Worm (Caenorhabditis elegans) whole organism, late embryonic: ENCODE data around the gene gegf-1.
"Not testable (repeated sequence)": the region's sequence is repeated elsewhere in the genome, so short reads cannot be mapped to it uniquely, and the experiment has no call there.

Experiments used
- C08G9.2 ChIP-seq: sonication (generic microtip); optimal IDR thresholded peaks from 2 replicates; lab custom pipeline; 2016; ENCODE audit warnings: mild to moderate bottlenecking, missing genetic modification characterization, moderate library complexity, missing compliant biosample characterization
- F13H6.1 ChIP-seq: sonication (generic microtip); optimal IDR thresholded peaks from 2 replicates; lab custom pipeline; 2016; ENCODE audit warnings: missing genetic modification characterization, missing compliant biosample characterization
- K02D7.2 ChIP-seq: sonication (generic microtip); optimal IDR thresholded peaks from 2 replicates; lab custom pipeline; 2017; ENCODE audit warnings: mild to moderate bottlenecking, missing genetic modification characterization, missing compliant biosample characterization
- K09A11.1 ChIP-seq: sonication (generic microtip); optimal IDR thresholded peaks from 2 replicates; lab custom pipeline; 2017; ENCODE audit warnings: antibody characterized with exemption, mild to moderate bottlenecking, missing genetic modification characterization, missing compliant biosample characterization; ENCODE audit not compliant: insufficient read depth
- T23F11.4 ChIP-seq: fragments of 200-800 bp; sonication (Bioruptor generic); optimal IDR thresholded peaks from 2 replicates; lab custom pipeline; 2018; ENCODE audit warnings: mild to moderate bottlenecking, missing genetic modification characterization, missing compliant biosample characterization
- Y22D7AL.16 ChIP-seq: sonication (generic microtip); optimal IDR thresholded peaks from 2 replicates; lab custom pipeline; 2016; ENCODE audit warnings: missing genetic modification characterization, missing compliant biosample characterization
- ceh-14 ChIP-seq: sonication (generic microtip); optimal IDR thresholded peaks from 2 replicates; lab custom pipeline; 2016; ENCODE audit warnings: missing genotype, missing genetic modification characterization, missing compliant biosample characterization
- ceh-2 ChIP-seq: sonication (generic microtip); optimal IDR thresholded peaks from 2 replicates; lab custom pipeline; 2016; ENCODE audit warnings: missing genotype, missing genetic modification characterization, missing compliant biosample characterization
- ceh-22 ChIP-seq: sonication (generic microtip); optimal IDR thresholded peaks from 2 replicates; lab custom pipeline; 2017; ENCODE audit warnings: missing biosample characterization, missing genetic modification characterization
- ceh-24 ChIP-seq: sonication (generic microtip); optimal IDR thresholded peaks from 2 replicates; lab custom pipeline; 2016; ENCODE audit warnings: mild to moderate bottlenecking, missing genetic modification characterization, missing compliant biosample characterization
- ceh-45 ChIP-seq: fragments of 200-800 bp; sonication (Bioruptor generic); IDR thresholded peaks from 2 replicates; pipeline ENCODE4 v1.3.6; 2022; ENCODE audit warnings: missing genetic modification reagents, missing genetic modification characterization, missing compliant biosample characterization
- ceh-48 ChIP-seq: sonication (generic microtip); optimal IDR thresholded peaks from 2 replicates; lab custom pipeline; 2016; ENCODE audit warnings: missing genetic modification characterization, inconsistent platforms, missing compliant biosample characterization
- ceh-6 ChIP-seq: fragments of 200-800 bp; sonication (Bioruptor generic); optimal IDR thresholded peaks from 2 replicates; lab custom pipeline; 2018; ENCODE audit warnings: mild to moderate bottlenecking, missing genetic modification characterization, missing compliant biosample characterization
- che-1 ChIP-seq: sonication (generic microtip); optimal IDR thresholded peaks from 2 replicates; lab custom pipeline; 2016; ENCODE audit warnings: mild to moderate bottlenecking, missing genetic modification characterization, missing compliant biosample characterization
- elt-2 ChIP-seq: sonication (generic microtip); optimal IDR thresholded peaks from 2 replicates; lab custom pipeline; 2016; ENCODE audit warnings: missing genetic modification reagents, missing genetic modification characterization, missing compliant biosample characterization
- ets-4 ChIP-seq: sonication (generic microtip); optimal IDR thresholded peaks from 2 replicates; lab custom pipeline; 2016; ENCODE audit warnings: missing genetic modification characterization, missing compliant biosample characterization
- eyg-1 ChIP-seq: sonication (generic microtip); optimal IDR thresholded peaks from 2 replicates; lab custom pipeline; 2016; ENCODE audit warnings: missing genotype, missing genetic modification characterization, missing compliant biosample characterization
- fax-1 ChIP-seq: sonication (generic microtip); optimal IDR thresholded peaks from 2 replicates; lab custom pipeline; 2016; ENCODE audit warnings: missing genotype, missing genetic modification characterization, missing compliant biosample characterization
- fkh-10 ChIP-seq: fragments of 150-350 bp; optimal IDR thresholded peaks from 2 replicates; lab custom pipeline; 2014; ENCODE audit warnings: missing biosample characterization, missing genetic modification reagents, missing genetic modification characterization
- fkh-6 ChIP-seq: sonication (generic microtip); optimal IDR thresholded peaks from 2 replicates; lab custom pipeline; 2016; ENCODE audit warnings: missing genetic modification characterization, missing compliant biosample characterization
- hlh-13 ChIP-seq: fragments of 200-800 bp; sonication (Bioruptor generic); optimal IDR thresholded peaks from 2 replicates; lab custom pipeline; 2018; ENCODE audit warnings: mild to moderate bottlenecking, missing genetic modification characterization, missing compliant biosample characterization
- hlh-15 ChIP-seq: sonication (generic microtip); optimal IDR thresholded peaks from 2 replicates; lab custom pipeline; 2016; ENCODE audit warnings: missing genetic modification characterization, missing compliant biosample characterization
- madf-2 ChIP-seq: sonication (generic microtip); optimal IDR thresholded peaks from 2 replicates; lab custom pipeline; 2017; ENCODE audit warnings: missing genetic modification characterization, missing compliant biosample characterization
- mec-3 ChIP-seq: sonication (generic microtip); optimal IDR thresholded peaks from 2 replicates; lab custom pipeline; 2016; ENCODE audit warnings: borderline replicate concordance, missing genetic modification characterization, missing compliant biosample characterization
- nfya-1 ChIP-seq: sonication (generic microtip); optimal IDR thresholded peaks from 2 replicates; lab custom pipeline; 2017; ENCODE audit warnings: missing genetic modification characterization, mild to moderate bottlenecking, missing compliant biosample characterization, antibody characterized with exemption, moderate library complexity
- npax-4 ChIP-seq: sonication (generic microtip); optimal IDR thresholded peaks from 2 replicates; lab custom pipeline; 2016; ENCODE audit warnings: missing genetic modification characterization, missing compliant biosample characterization
- odd-2 ChIP-seq: sonication (generic microtip); optimal IDR thresholded peaks from 2 replicates; lab custom pipeline; 2017; ENCODE audit warnings: antibody characterized with exemption, mild to moderate bottlenecking, missing genetic modification characterization, missing compliant biosample characterization
- pat-9 ChIP-seq: fragments of 200-800 bp; sonication (Bioruptor generic); optimal IDR thresholded peaks from 2 replicates; lab custom pipeline; 2018; ENCODE audit warnings: mild to moderate bottlenecking, missing genetic modification characterization, moderate library complexity, missing compliant biosample characterization
- pax-1 ChIP-seq: fragments of 150-350 bp; optimal IDR thresholded peaks from 2 replicates; lab custom pipeline; 2014; ENCODE audit warnings: missing biosample characterization, missing genetic modification characterization
- pha-4 ChIP-seq: fragments of 150-350 bp; optimal IDR thresholded peaks from 2 replicates; lab custom pipeline; 2018; ENCODE audit warnings: missing biosample characterization, missing genetic modification reagents, missing genetic modification characterization
- pqm-1 ChIP-seq: sonication (generic microtip); optimal IDR thresholded peaks from 2 replicates; lab custom pipeline; 2016; ENCODE audit warnings: missing genetic modification characterization, missing compliant biosample characterization
- pros-1 ChIP-seq: fragments of 150-350 bp; optimal IDR thresholded peaks from 2 replicates; lab custom pipeline; 2014; ENCODE audit warnings: missing biosample characterization, missing genetic modification reagents, missing genetic modification characterization
- ref-2 ChIP-seq: sonication (generic microtip); optimal IDR thresholded peaks from 2 replicates; lab custom pipeline; 2016; ENCODE audit warnings: missing genetic modification characterization, missing compliant biosample characterization
- rnt-1 ChIP-seq: sonication (generic microtip); optimal IDR thresholded peaks from 2 replicates; lab custom pipeline; 2016; ENCODE audit warnings: missing genetic modification characterization, missing compliant biosample characterization
- sdc-2 ChIP-seq: sonication (generic microtip); optimal IDR thresholded peaks from 2 replicates; lab custom pipeline; 2016; ENCODE audit warnings: missing genotype, missing genetic modification characterization, missing compliant biosample characterization
- tbx-2 ChIP-seq: sonication (generic microtip); optimal IDR thresholded peaks from 2 replicates; lab custom pipeline; 2016; ENCODE audit warnings: missing genetic modification characterization, missing compliant biosample characterization
- tbx-7 ChIP-seq: sonication (generic microtip); optimal IDR thresholded peaks from 2 replicates; lab custom pipeline; 2016; ENCODE audit warnings: missing genotype, missing genetic modification characterization, missing compliant biosample characterization
- ttx-3 ChIP-seq: sonication (generic microtip); optimal IDR thresholded peaks from 2 replicates; lab custom pipeline; 2016; ENCODE audit warnings: missing genetic modification reagents, missing genetic modification characterization, missing compliant biosample characterization
- unc-3 ChIP-seq, 2 experiments: fragments of 200-800 bp in 1 of 2; sonication (Bioruptor generic) in 1 of 2; sonication (generic microtip) in 1 of 2; conservative IDR thresholded peaks in 1 of 2; optimal IDR thresholded peaks in 1 of 2; 2 replicates each; pipeline versions ENCODE4 v1.3.6 to Lab custom; 2016 to 2022; ENCODE audit warnings: missing compliant biosample characterization in 2 of 2, missing genetic modification characterization in 2 of 2, missing genetic modification reagents in 1 of 2
- unc-86 ChIP-seq: sonication (generic microtip); optimal IDR thresholded peaks from 2 replicates; lab custom pipeline; 2016; ENCODE audit warnings: missing genetic modification characterization, missing compliant biosample characterization
- ztf-16 ChIP-seq: sonication (generic microtip); optimal IDR thresholded peaks from 2 replicates; lab custom pipeline; 2017; ENCODE audit warnings: missing genetic modification characterization, missing compliant biosample characterization

The gegf-1 gene

DNA sequence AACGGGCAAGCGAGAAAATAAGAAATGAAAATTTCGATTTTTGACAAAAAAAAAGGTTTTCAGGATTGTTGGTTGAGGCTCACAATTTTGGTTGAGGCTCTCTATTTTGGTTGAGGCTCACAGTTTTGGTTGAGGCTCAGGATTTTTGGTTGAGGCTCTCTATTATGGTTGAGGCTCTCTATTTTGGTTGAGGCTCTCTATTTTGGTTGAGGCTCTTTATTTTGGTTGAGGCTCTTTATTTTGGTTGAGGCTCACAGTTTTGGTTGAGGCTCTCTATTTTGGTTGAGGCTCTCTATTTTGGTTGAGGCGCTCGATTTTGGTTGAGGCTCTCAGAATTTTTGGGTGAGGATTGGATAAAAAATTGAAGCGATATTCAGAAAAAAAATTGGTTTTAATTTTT, 37.9 kb downstream of the gegf-1 start:
- TF ChIP-seq ets-4 (tag; lab: Kevin White, UChicago), result no peak
- no peak for TF ChIP-seq ceh-2 (tag; lab: Kevin White, UChicago)
- TF ChIP-seq tbx-7 (tag; lab: Kevin White, UChicago), result no peak
- TF ChIP-seq hlh-13, result no peak
- no peak for TF ChIP-seq ztf-16 (tag; lab: Kevin White, UChicago)
- no peak for TF ChIP-seq pat-9 (tag; lab: Kevin White, UChicago)
- TF ChIP-seq T23F11.4 (GFP tag; lab: Kevin White, UChicago), result no peak
- TF ChIP-seq ceh-48 (tag; lab: Kevin White, UChicago), result no peak
- no peak for TF ChIP-seq K02D7.2 (tag; lab: Kevin White, UChicago)
- no peak for TF ChIP-seq nfya-1 (tag; lab: Kevin White, UChicago)
- TF ChIP-seq K09A11.1 (tag; lab: Kevin White, UChicago), result no peak
- no peak for TF ChIP-seq eyg-1
- TF ChIP-seq ceh-24 (tag; lab: Kevin White, UChicago), result no peak
- TF ChIP-seq mec-3 (tag; lab: Kevin White, UChicago), result no peak
- TF ChIP-seq ttx-3 (tag; lab: Kevin White, UChicago), result no peak
- no peak for TF ChIP-seq hlh-15 (tag; lab: Kevin White, UChicago)
- TF ChIP-seq, all 69 proteins: peak for 0

DNA sequence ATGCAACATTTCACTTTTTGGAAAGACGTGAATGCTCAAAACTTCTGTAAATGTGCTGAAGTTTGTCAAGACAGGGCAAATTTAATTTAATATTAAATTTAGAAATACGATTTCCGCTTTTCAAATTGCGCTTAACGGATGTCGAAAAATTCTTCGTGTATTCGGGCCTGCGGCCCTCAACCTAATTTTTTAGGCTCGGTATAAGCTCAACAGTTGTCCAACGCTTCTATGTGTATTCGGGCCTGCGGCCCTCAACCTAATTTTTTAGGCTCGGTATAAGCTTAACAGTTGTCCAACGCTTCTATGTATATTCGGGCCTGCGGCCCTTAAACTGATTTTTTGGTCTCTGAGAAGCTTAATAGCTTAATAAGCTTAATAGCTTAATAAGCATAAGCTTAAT, 38.9 kb downstream of the gegf-1 start:
- no peak for TF ChIP-seq F13H6.1
- TF ChIP-seq ref-2 (tag; lab: Kevin White, UChicago), result no peak
- no peak for TF ChIP-seq ceh-2 (tag; lab: Kevin White, UChicago)
- TF ChIP-seq T23F11.4 (GFP tag; lab: Kevin White, UChicago), result no peak
- no peak for TF ChIP-seq ceh-6 (GFP tag; lab: Kevin White, UChicago)
- no peak for TF ChIP-seq odd-2 (tag; lab: Kevin White, UChicago)
- TF ChIP-seq sdc-2 (tag; lab: Kevin White, UChicago), result no peak
- TF ChIP-seq ceh-45 (GFP tag; lab: Robert Waterston, UW), result no peak
- TF ChIP-seq fkh-6 (tag; lab: Kevin White, UChicago), result no peak

DNA sequence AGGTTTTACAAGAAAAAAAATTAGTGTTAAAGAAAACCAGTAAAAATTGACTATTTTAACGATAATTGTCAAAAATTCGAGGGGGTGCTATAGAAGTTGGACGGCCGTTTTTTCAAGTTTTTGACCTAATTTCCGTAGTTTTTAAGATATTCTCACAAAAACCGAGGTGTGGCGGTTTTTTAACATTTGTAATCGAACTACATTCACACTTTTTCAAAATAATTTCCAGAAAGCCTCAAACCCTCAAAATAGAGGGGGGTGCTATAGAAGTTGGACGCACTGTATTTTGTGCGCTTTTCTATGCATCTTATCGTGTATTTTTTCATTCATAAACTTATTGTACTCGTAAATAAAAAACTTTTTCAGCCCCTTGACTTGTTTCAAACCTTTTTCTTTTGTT, 46.3 kb downstream of the gegf-1 start, which contains the start of gene F29C4.4:
F29C4.4 (plus strand) TSS at position 301 of the 400 bp plus-strand sequence.
- not testable (repeated sequence) for TF ChIP-seq fkh-10 (GFP tag; lab: Kevin White, UChicago); ceh-14 (tag; lab: Kevin White, UChicago); eyg-1

DNA sequence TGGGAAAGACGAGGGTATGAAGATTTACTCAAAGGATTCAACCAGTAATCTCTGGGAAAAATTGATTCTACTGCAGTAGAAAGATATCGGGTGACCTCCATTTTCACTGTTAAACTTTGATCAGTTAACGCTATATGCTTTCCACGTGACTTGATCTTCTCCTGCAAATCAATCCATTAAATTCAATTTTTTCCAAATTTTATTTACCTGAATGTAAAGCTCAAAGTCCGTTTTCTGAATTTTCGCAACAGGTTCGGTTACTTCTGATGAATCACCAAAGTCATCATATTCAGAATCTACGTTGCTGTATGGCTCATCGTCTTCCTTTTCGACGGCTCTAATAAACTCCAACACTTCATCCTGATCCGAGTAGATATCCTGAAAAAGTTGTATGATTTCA, 48.4 kb downstream of the gegf-1 start, which contains the start of gene B0545.4:
B0545.4 (minus strand) TSS at position 101 of the 400 bp plus-strand sequence.
- TF ChIP-seq madf-2 (tag; lab: Kevin White, UChicago) (no peak), pax-1 (tag; lab: Kevin White, UChicago) (no peak), pha-4 (tag; lab: Kevin White, UChicago) (no peak), Y22D7AL.16 (tag; lab: Kevin White, UChicago) (no peak), ttx-3 (tag; lab: Kevin White, UChicago) (no peak), mec-3 (tag; lab: Kevin White, UChicago) (no peak), tbx-2 (no peak), unc-3 (GFP tag; conservative IDR thresholded peaks at IDR 0.05; lab: Robert Waterston, UW) (no peak), unc-3 (tag; optimal IDR thresholded peaks at IDR 0.05; lab: Kevin White, UChicago) (no peak), pqm-1 (tag; lab: Kevin White, UChicago) (no peak), tbx-7 (tag; lab: Kevin White, UChicago) (no peak), che-1 (tag; lab: Kevin White, UChicago) (no peak), ceh-22 (no peak), npax-4 (no peak), fax-1 (tag; lab: Kevin White, UChicago) (no peak), unc-86 (no peak), elt-2 (tag; lab: Kevin White, UChicago) (no peak), pros-1 (no peak), rnt-1 (tag; lab: Kevin White, UChicago) (no peak), C08G9.2 (tag; lab: Kevin White, UChicago) (no peak), ceh-14 (tag; lab: Kevin White, UChicago) (no peak)
